Worm (Caenorhabditis elegans) whole organism, mixed stage, embryonic: ENCODE results near the gene W10G6.1.

ENCODE experiments used
- blmp-1 ChIP-seq: fragments of 150-350 bp; optimal IDR thresholded peaks from 2 replicates; lab custom pipeline; 2014; ENCODE audit warnings: missing biosample characterization, missing genetic modification characterization
- ceh-43 ChIP-seq: fragments of 200-800 bp; sonication (Bioruptor generic); optimal IDR thresholded peaks from 2 replicates; lab custom pipeline; 2018; ENCODE audit warnings: mild to moderate bottlenecking, missing genetic modification characterization, moderate library complexity, missing compliant biosample characterization
- drap-1 ChIP-seq: fragments of 200-800 bp; sonication (Bioruptor generic); optimal IDR thresholded peaks from 3 replicates; lab custom pipeline; 2018; ENCODE audit warnings: mild to moderate bottlenecking, missing genetic modification characterization, missing compliant biosample characterization
- lin-13 ChIP-seq: fragments of 150-350 bp; optimal IDR thresholded peaks from 2 replicates; lab custom pipeline; 2014; ENCODE audit warnings: missing biosample characterization, missing genetic modification characterization
- mab-5 ChIP-seq: fragments of 150-350 bp; optimal IDR thresholded peaks from 2 replicates; lab custom pipeline; 2014; ENCODE audit warnings: missing biosample characterization, missing genetic modification characterization
- nhr-12 ChIP-seq: fragments of 150-350 bp; optimal IDR thresholded peaks from 2 replicates; lab custom pipeline; 2014; ENCODE audit warnings: missing biosample characterization, missing genetic modification characterization
- nhr-28 ChIP-seq: fragments of 150-350 bp; optimal IDR thresholded peaks from 2 replicates; lab custom pipeline; 2014; ENCODE audit warnings: missing biosample characterization, missing genetic modification characterization
- snpc-4 ChIP-seq: fragments of 150-350 bp; optimal IDR thresholded peaks from 2 replicates; lab custom pipeline; 2014; ENCODE audit warnings: missing biosample characterization, missing genetic modification characterization
- unc-39 ChIP-seq: fragments of 150-350 bp; optimal IDR thresholded peaks from 2 replicates; lab custom pipeline; 2014; ENCODE audit warnings: missing biosample characterization, missing genetic modification characterization
- unc-62 ChIP-seq: fragments of 150-350 bp; optimal IDR thresholded peaks from 2 replicates; lab custom pipeline; 2014; ENCODE audit warnings: missing biosample characterization, missing genetic modification reagents, missing genetic modification characterization
- ztf-11 ChIP-seq: fragments of 150-350 bp; optimal IDR thresholded peaks from 2 replicates; lab custom pipeline; 2014; ENCODE audit warnings: missing biosample characterization, missing genetic modification characterization

DNA sequence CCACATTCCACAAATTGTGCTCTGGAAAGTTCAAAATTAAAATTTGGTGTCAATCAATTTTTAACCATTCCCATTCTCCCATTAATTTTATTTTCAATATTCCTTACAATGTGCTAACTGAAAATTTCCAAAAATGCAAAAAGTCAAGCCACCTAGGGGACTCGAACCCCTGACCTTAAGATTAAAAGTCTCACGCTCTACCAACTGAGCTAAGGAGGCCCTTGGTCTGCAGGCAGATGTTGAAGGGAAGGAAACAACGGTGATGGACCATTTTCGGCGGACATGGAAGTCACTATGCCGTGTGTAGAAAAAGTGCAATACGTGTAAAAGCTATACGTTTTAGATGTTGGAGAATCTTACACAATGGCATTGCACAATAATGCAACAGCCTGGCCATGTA, 27.2 kb upstream of the W10G6.1 start:
- TF ChIP-seq unc-62 (GFP tag; lab: Kevin White, UChicago) = no peak
- no peak for TF ChIP-seq ceh-43 (GFP tag; lab: Kevin White, UChicago)
- TF ChIP-seq snpc-4 (tag; lab: Kevin White, UChicago) = no peak
- TF ChIP-seq mab-5 = no peak
- no peak for TF ChIP-seq unc-39 (tag; lab: Kevin White, UChicago)
- no peak for TF ChIP-seq drap-1
- TF ChIP-seq nhr-12 (tag; lab: Kevin White, UChicago) = no peak
- no peak for TF ChIP-seq nhr-28 (tag; lab: Kevin White, UChicago)
- no peak for TF ChIP-seq lin-13
- no peak for TF ChIP-seq ztf-11
- TF ChIP-seq blmp-1 (tag; lab: Kevin White, UChicago) = no peak
